Worm (Caenorhabditis elegans) whole organism, young adult: ENCODE measurements around the gene let-765.

Experiments used
- F23B12.7 ChIP-seq: sonication (generic microtip); optimal IDR thresholded peaks from 2 replicates; lab custom pipeline; 2017; ENCODE audit warnings: missing genetic modification characterization, mild to moderate bottlenecking, missing compliant biosample characterization, antibody characterized with exemption, moderate library complexity; ENCODE audit not compliant: insufficient read depth
- F49E8.2 ChIP-seq: sonication (generic microtip); optimal IDR thresholded peaks from 3 replicates; lab custom pipeline; 2017; ENCODE audit warnings: missing genetic modification characterization, mild to moderate bottlenecking, missing compliant biosample characterization, antibody characterized with exemption, moderate library complexity; ENCODE audit not compliant: insufficient read depth
- F57A8.1 ChIP-seq: fragments of 200-800 bp; sonication (Bioruptor generic); optimal IDR thresholded peaks from 2 replicates; lab custom pipeline; 2018; ENCODE audit warnings: mild to moderate bottlenecking, missing genetic modification characterization, moderate library complexity, missing compliant biosample characterization
- ama-1 ChIP-seq, 3 experiments: fragments of 150-350 bp in 1 of 3; sonication (generic microtip) in 2 of 3; optimal IDR thresholded peaks; 2 replicates each; lab custom pipeline; 2014 to 2018; ENCODE audit warnings: missing biosample characterization in 2 of 3, missing genetic modification characterization in 2 of 3, missing genetic modification reagents in 2 of 3
- aptf-2 ChIP-seq: fragments of 200-800 bp; sonication (Bioruptor generic); conservative IDR thresholded peaks from 2 replicates; pipeline ENCODE4 v1.3.6; 2022; ENCODE audit warnings: missing genetic modification reagents, missing genetic modification characterization, missing compliant biosample characterization
- bed-1 ChIP-seq: fragments of 200-800 bp; sonication (Bioruptor generic); IDR thresholded peaks from 2 replicates; pipeline ENCODE4 v1.3.6; 2022; ENCODE audit warnings: missing genetic modification reagents, missing genetic modification characterization, missing compliant biosample characterization
- ceh-27 ChIP-seq: fragments of 200-800 bp; sonication (Bioruptor generic); optimal IDR thresholded peaks from 2 replicates; lab custom pipeline; 2018; ENCODE audit warnings: mild to moderate bottlenecking, missing genetic modification characterization, moderate library complexity, missing compliant biosample characterization
- ets-4 ChIP-seq: fragments of 200-800 bp; sonication (Bioruptor generic); optimal IDR thresholded peaks from 2 replicates; lab custom pipeline; 2018; ENCODE audit warnings: mild to moderate bottlenecking, missing genetic modification characterization, missing compliant biosample characterization
- nhr-80 ChIP-seq: sonication (generic microtip); optimal IDR thresholded peaks from 2 replicates; lab custom pipeline; 2016; ENCODE audit warnings: missing genetic modification characterization, missing compliant biosample characterization
- snpc-3.4 ChIP-seq: sonication (generic microtip); optimal IDR thresholded peaks from 2 replicates; lab custom pipeline; 2017; ENCODE audit warnings: missing genetic modification characterization, mild to moderate bottlenecking, missing compliant biosample characterization, antibody characterized with exemption, moderate library complexity, missing genotype, missing genetic modification reagents
- somi-1 ChIP-seq: fragments of 200-800 bp; sonication (Bioruptor generic); optimal IDR thresholded peaks from 2 replicates; lab custom pipeline; 2018; ENCODE audit warnings: mild to moderate bottlenecking, missing genetic modification characterization, missing compliant biosample characterization
- unc-62 ChIP-seq: fragments of 150-350 bp; optimal IDR thresholded peaks from 2 replicates; lab custom pipeline; 2014; ENCODE audit warnings: missing biosample characterization, missing genetic modification reagents, missing genetic modification characterization
- ztf-6 ChIP-seq: fragments of 200-800 bp; sonication (Bioruptor generic); IDR thresholded peaks from 2 replicates; pipeline ENCODE4 v1.3.6; 2022; ENCODE audit warnings: missing genetic modification reagents, missing genetic modification characterization, missing compliant biosample characterization

DNA sequence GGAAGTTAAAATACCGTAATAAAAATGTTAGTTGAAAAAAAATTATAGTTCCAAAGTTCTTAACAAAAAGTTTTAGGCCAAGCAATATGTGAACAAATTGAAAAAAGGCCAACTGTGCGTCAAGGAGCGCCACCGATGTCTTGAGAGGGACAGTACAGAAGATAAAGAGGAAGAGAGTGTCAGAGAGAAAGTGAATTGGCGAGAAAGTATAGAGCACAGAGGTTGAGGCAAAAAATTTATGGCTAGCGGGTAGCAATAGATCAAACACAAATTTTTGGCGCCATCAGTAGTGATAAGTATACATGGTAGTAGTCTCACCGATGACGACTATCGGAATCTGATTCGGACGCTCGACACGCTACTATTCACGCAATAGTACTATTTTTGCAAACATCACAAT lies 3.3 kb upstream of the let-765 start:
- TF ChIP-seq ztf-6 (GFP tag; lab: Robert Waterston, UW), result no peak
- no peak for TF ChIP-seq snpc-3.4 (tag; lab: Kevin White, UChicago)
- no peak for TF ChIP-seq F57A8.1
- no peak for TF ChIP-seq F49E8.2
- peak; percentile 62 for TF ChIP-seq nhr-80 (tag; lab: Kevin White, UChicago)
- TF ChIP-seq ceh-27 (GFP tag; lab: Kevin White, UChicago), result no peak
- no peak for TF ChIP-seq ets-4
- no peak for TF ChIP-seq somi-1 (GFP tag; lab: Kevin White, UChicago)
- TF ChIP-seq aptf-2 (GFP tag; lab: Robert Waterston, UW), result no peak
- no peak for TF ChIP-seq unc-62 (GFP tag; lab: Kevin White, UChicago)
- no peak for TF ChIP-seq F23B12.7
- TF ChIP-seq ama-1 (optimal IDR thresholded peaks at IDR 0.05; lab: Kevin White, UChicago), result no peak
- TF ChIP-seq ama-1 (GFP tag; optimal IDR thresholded peaks at IDR 0.05; lab: Kevin White, UChicago), result no peak
- TF ChIP-seq bed-1 (GFP tag; lab: Robert Waterston, UW), result no peak
